Worm (Caenorhabditis elegans): ENCODE data around the gene pals-32.

- TF ChIP-seq klf-2 (GFP tag; conservative IDR thresholded peaks at IDR 0.05) (no peak), ref-1 (GFP tag; conservative IDR thresholded peaks at IDR 0.05) (no peak), tab-1 (GFP tag; IDR thresholded peaks at IDR 0.05) (no peak)
Observed at ce11 chrV:2880356-2880755, 16.1 kb upstream of the pals-32 start.

All from whole organism, midembryonic.